Fruit fly (Drosophila melanogaster) ovary, adult (tissue): ENCODE data around the gene CG4115.

Experiments
- CG17801 ChIP-seq: fragments of 200-800 bp; optimal IDR thresholded peaks from 2 replicates; lab custom pipeline; 2019; ENCODE audit warnings: missing biosample characterization, mild to moderate bottlenecking, missing genetic modification characterization, moderate library complexity; ENCODE audit not compliant: partially characterized antibody

CG4115 gene

DNA sequence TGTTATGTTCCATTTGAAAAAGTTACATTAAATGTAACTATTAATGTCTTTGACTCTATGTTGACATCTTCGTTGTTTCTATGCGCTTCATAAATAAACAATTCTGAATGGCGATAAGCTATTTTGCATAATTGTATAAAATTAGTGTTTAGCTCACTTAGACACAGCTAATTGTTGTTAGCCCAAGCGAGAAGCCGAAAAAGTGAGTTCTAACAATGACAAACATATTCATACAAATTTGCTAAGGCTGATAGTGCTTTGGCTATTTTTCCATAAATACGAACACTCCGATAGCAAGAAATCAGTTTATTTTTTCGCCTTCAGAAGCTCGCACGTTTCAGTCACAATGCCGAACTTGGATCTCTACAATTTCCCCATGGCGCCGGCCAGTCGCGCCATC is 18.4 kb downstream of the CG4115 start, which contains the start of gene GstD7:
GstD7 (plus strand) TSS at position 301 of the 400 bp plus-strand sequence.
- TF ChIP-seq CG17801 (GFP tag; lab: Kevin White, UChicago) = no peak

DNA sequence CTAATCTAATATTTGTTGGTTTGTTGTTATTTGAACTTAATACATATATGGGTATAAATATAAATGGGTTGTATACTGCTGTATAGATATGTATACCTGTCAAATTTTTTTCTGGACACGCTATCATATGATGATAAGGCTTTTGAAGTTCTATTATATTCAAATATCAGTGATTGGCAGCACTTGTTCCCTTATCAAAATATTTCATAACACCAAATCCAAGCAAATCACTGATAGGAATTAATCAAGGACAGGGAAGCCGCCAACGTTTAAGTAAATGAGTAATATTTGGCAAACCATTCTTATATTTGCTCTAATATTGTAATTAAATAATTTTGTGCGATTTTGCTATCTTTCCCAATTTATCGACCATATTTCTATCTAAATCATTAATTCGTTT is 19.4 kb downstream of the CG4115 start:
- no peak for TF ChIP-seq CG17801 (GFP tag; lab: Kevin White, UChicago)

dm6 chr3R:12379708-12380107 is 19.9 kb downstream of the CG4115 start, which contains the start of gene GstD8:
Gene GstD8 (plus strand): TSS chr3R:12380008.
- no peak for TF ChIP-seq CG17801 (GFP tag; lab: Kevin White, UChicago)

- TF ChIP-seq CG17801 (GFP tag; lab: Kevin White, UChicago) = no peak
These were observed 21.4 kb downstream of the CG4115 start for dm6 chr3R:12381130-12381700.

dm6 chr3R:12382563-12382962 is 22.8 kb downstream of the CG4115 start, which contains the start of gene CG10035:
Gene CG10035 (minus strand): TSS chr3R:12382691.
- no peak for TF ChIP-seq CG17801 (GFP tag; lab: Kevin White, UChicago)

dm6 chr3R:12383036-12383435 is 23.2 kb downstream of the CG4115 start, which contains the start of gene GstD11:
Gene GstD11 (plus strand): TSS chr3R:12383336.
- TF ChIP-seq CG17801 (GFP tag; lab: Kevin White, UChicago) = no peak

dm6 chr3R:12383784-12384183 is 24.0 kb downstream of the CG4115 start:
- TF ChIP-seq CG17801 (GFP tag; lab: Kevin White, UChicago) = no peak

DNA sequence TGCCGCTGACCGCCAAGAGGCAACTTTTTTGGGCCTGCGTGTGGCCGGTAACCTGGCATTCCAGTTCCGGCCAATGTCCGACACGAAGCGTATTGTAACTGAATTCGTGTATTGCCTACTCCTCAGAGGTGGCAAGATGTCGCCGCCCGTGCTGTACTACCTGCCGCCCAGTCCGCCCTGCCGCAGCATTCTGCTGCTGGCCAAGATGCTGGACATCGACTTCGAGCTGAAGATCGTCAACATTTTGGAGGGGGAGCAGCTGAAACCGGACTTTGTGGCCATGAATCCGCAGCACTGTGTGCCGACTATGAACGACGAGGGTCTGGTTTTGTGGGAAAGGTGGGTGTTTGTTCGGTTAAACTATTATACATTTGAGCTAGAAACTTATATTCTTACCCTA is 24.5 kb downstream of the CG4115 start:
- TF ChIP-seq CG17801 (GFP tag; lab: Kevin White, UChicago) = no peak

dm6 chr3R:12385949-12386348 is 26.1 kb downstream of the CG4115 start, which contains the start of gene Sol1:
Gene Sol1 (plus strand): TSS chr3R:12386249.
- no peak for TF ChIP-seq CG17801 (GFP tag; lab: Kevin White, UChicago)

dm6 chr3R:12386965-12387364 is 27.2 kb downstream of the CG4115 start, which contains the start of gene CG33098:
Gene CG33098 (plus strand): TSS chr3R:12387188.
- TF ChIP-seq CG17801 (GFP tag; lab: Kevin White, UChicago) = no peak

dm6 chr3R:12395880-12396279 is 36.1 kb downstream of the CG4115 start, which contains the start of the genes CG10096 and CG10097:
Gene CG10096 (minus strand): TSS chr3R:12395980.
Gene CG10097 (minus strand): TSS chr3R:12395980.
- no peak for TF ChIP-seq CG17801 (GFP tag; lab: Kevin White, UChicago)

DNA sequence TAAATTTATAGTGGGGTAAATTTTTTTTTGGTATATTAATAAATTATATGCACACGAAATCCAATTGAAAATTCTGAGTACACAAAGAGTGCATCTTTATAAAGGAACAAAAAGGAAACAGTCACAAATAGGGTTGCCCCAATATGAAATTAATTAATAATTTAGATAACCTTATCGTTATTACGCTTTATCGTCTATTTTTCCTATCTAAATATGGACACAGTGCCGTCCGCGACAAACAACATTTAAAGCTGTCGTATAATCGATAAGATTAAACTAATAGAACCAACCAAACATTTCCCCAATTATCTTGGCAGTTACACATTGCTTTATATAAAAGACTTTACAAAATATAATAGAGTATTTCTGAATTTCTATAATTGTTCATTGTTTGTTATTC is 38.2 kb downstream of the CG4115 start:
- TF ChIP-seq CG17801 (GFP tag; lab: Kevin White, UChicago) = peak; percentile 19

dm6 chr3R:12398620-12399247 is 38.9 kb downstream of the CG4115 start, which contains the start of gene Cyp9f3:
Gene Cyp9f3 (minus strand): TSS chr3R:12398929.
- TF ChIP-seq CG17801 (GFP tag; lab: Kevin White, UChicago) = no peak

DNA sequence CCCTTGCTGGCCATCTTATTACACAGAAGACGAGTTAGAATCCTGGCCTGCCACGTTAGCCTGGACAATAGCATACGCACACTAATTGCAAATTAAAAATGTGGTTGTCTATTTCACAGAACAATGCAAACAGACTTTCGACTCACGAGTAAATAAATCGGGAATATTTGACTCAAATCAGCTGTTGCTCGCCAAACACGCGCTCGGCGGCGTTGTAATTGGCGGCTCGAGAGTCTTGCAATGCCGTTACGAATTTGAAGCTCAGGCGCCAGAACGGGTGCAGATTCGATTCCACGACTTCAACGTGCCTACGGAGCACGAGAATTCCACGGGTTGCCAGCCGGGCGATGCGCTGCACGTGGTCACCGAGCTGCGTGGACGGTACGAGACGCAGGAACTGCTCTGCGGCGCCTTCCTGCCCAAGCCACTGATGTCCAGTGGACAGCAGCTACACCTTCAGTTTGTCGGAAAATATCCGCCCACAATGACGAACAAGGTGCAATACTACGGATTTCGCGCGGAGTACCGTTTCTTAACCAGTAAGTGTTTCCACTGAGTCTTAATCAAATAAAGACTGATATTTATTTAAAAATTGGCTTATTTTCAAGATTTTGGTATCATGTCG is 42.0 kb downstream of the CG4115 start, which contains the start of gene DNAlig3:
DNAlig3 (minus strand) TSS at position 168 of the 625 bp plus-strand sequence.
- TF ChIP-seq CG17801 (GFP tag; lab: Kevin White, UChicago) = peak; percentile 67

dm6 chr3R:12402935-12403334 is 43.1 kb downstream of the CG4115 start:
- peak; percentile 100 for TF ChIP-seq CG17801 (GFP tag; lab: Kevin White, UChicago)
